Worm (Caenorhabditis elegans) whole organism, L4 larva: ENCODE results near the gene cyp-33C6.

Experiments
- aly-2 ChIP-seq: sonication (generic microtip); optimal IDR thresholded peaks from 2 replicates; lab custom pipeline; 2018; ENCODE audit warnings: missing biosample characterization, missing genetic modification characterization
- ama-1 ChIP-seq: fragments of 150-350 bp; optimal IDR thresholded peaks from 2 replicates; lab custom pipeline; 2014; ENCODE audit warnings: inconsistent platforms, mixed read lengths
- ces-1 ChIP-seq: fragments of 150-350 bp; sonication (generic microtip); optimal IDR thresholded peaks from 4 replicates; lab custom pipeline; 2014; ENCODE audit warnings: missing biosample characterization, missing genetic modification reagents, missing genetic modification characterization
- hlh-30 ChIP-seq: sonication (generic microtip); optimal IDR thresholded peaks from 2 replicates; lab custom pipeline; 2017; ENCODE audit warnings: antibody characterized with exemption, mild to moderate bottlenecking, missing genetic modification characterization, missing compliant biosample characterization; ENCODE audit not compliant: insufficient read depth
- lin-15B ChIP-seq: fragments of 150-350 bp; sonication (generic microtip); optimal IDR thresholded peaks from 3 replicates; lab custom pipeline; 2014; ENCODE audit warnings: missing biosample characterization, missing genetic modification characterization
- lsy-2 ChIP-seq, 2 experiments: fragments of 150-350 bp in 1 of 2; sonication (generic microtip) in 1 of 2; optimal IDR thresholded peaks; 2 replicates each; lab custom pipeline; 2014 to 2017; ENCODE audit warnings: missing biosample characterization in 2 of 2, missing genetic modification characterization in 2 of 2
- mdl-1 ChIP-seq, 2 experiments: fragments of 150-350 bp in 1 of 2; sonication (generic microtip) in 1 of 2; optimal IDR thresholded peaks; 2 replicates each; lab custom pipeline; 2014 to 2017; ENCODE audit warnings: missing biosample characterization in 2 of 2, missing genetic modification characterization in 2 of 2
- nhr-28 ChIP-seq: fragments of 150-350 bp; optimal IDR thresholded peaks from 2 replicates; lab custom pipeline; 2014; ENCODE audit warnings: missing biosample characterization, missing genetic modification characterization
- nhr-41 ChIP-seq: fragments of 200-800 bp; sonication (Bioruptor generic); IDR thresholded peaks from 2 replicates; pipeline ENCODE4 v1.3.6; 2022; ENCODE audit warnings: missing genetic modification reagents, missing genetic modification characterization, missing compliant biosample characterization
- pha-4 ChIP-seq, 2 experiments: fragments of 150-350 bp in 1 of 2; fragments of 200-800 bp in 1 of 2; sonication (Bioruptor generic) in 1 of 2; IDR thresholded peaks in 1 of 2; optimal IDR thresholded peaks in 1 of 2; 2 replicates each; pipeline versions ENCODE4 v1.3.6 to Lab custom; 2014 to 2022; ENCODE audit warnings: missing genetic modification characterization in 2 of 2, missing genetic modification reagents in 2 of 2, missing biosample characterization in 1 of 2, missing compliant biosample characterization in 1 of 2
- unc-39 ChIP-seq: sonication (generic microtip); optimal IDR thresholded peaks from 2 replicates; lab custom pipeline; 2017; ENCODE audit warnings: missing biosample characterization, missing genetic modification characterization
- zag-1 ChIP-seq: fragments of 150-350 bp; optimal IDR thresholded peaks from 2 replicates; lab custom pipeline; 2014; ENCODE audit warnings: missing biosample characterization, missing genetic modification characterization

ce11 chrV:2285107-2285506 lies 35.9 kb upstream of the cyp-33C6 start, which contains the start of gene nhr-227:
- no peak for TF ChIP-seq ces-1 (GFP tag; lab: Kevin White, UChicago)
- TF ChIP-seq mdl-1 (tag; optimal IDR thresholded peaks at IDR 0.05; lab: Kevin White, UChicago): no peak
- TF ChIP-seq lsy-2 (tag; optimal IDR thresholded peaks at IDR 0.05; lab: Kevin White, UChicago): no peak
- TF ChIP-seq unc-39 (tag; lab: Kevin White, UChicago): no peak
- TF ChIP-seq lin-15B: no peak
- no peak for TF ChIP-seq ama-1 (lab: Kevin White, UChicago)
- peak; percentile 51 for TF ChIP-seq nhr-28 (tag; lab: Kevin White, UChicago)
- TF ChIP-seq aly-2 (tag; lab: Kevin White, UChicago): no peak
- TF ChIP-seq pha-4 (GFP tag; IDR thresholded peaks at IDR 0.05; lab: Robert Waterston, UW): no peak
- TF ChIP-seq pha-4 (tag; optimal IDR thresholded peaks at IDR 0.05; lab: Kevin White, UChicago): no peak
- no peak for TF ChIP-seq zag-1 (tag; lab: Kevin White, UChicago)
- peak; percentile 12 for TF ChIP-seq hlh-30 (tag; lab: Kevin White, UChicago)
- TF ChIP-seq nhr-41 (GFP tag; lab: Robert Waterston, UW): no peak
